Fruit fly (Drosophila melanogaster) whole organism, pupa: ENCODE data around the gene fend.

Experiments
- CG9948 ChIP-seq: fragments of 200-800 bp; sonication (Bioruptor generic); optimal IDR thresholded peaks from 2 replicates; lab custom pipeline; 2018; ENCODE audit warnings: missing biosample characterization, mild to moderate bottlenecking, missing genetic modification characterization, moderate library complexity
- Pif1A ChIP-seq: fragments of 200-800 bp; sonication (Bioruptor generic); optimal IDR thresholded peaks from 3 replicates; lab custom pipeline; 2016; ENCODE audit warnings: missing biosample characterization, missing genetic modification characterization

dm6 chrX:9108387-9108786, 26.5 kb downstream of the fend start, which contains the start of gene AP-1gamma:
- no peak for TF ChIP-seq CG9948 (tag; lab: Kevin White, UChicago)
- TF ChIP-seq Pif1A (GFP tag; lab: Kevin White, UChicago): no peak
